Worm (Caenorhabditis elegans): ENCODE measurements around the gene T24H10.5.

- TF ChIP-seq nhr-11 (tag; optimal IDR thresholded peaks at IDR 0.05) (no peak), nhr-77 (tag; optimal IDR thresholded peaks at IDR 0.05) (no peak), C16A3.4 (tag; optimal IDR thresholded peaks at IDR 0.05) (no peak), xbp-1 (tag; optimal IDR thresholded peaks at IDR 0.05) (no peak), snpc-4 (tag; optimal IDR thresholded peaks at IDR 0.05) (no peak), mdl-1 (tag; optimal IDR thresholded peaks at IDR 0.05) (no peak)
These were observed 30.2 kb upstream of the T24H10.5 start, which contains the start of gene T24B8.4 for ce11 chrII:9070740-9071139.

Measured in whole organism, L1 larva.